Comparison of ENCODE assay signal across 4 fruit fly cellular contexts in genomic region chr2L:20878463-20878862, dm6.
TF ChIP-seq lines count a peak whose summit lies in the region.

No protein-coding gene starts in this region.

- TF ChIP-seq CTCF in whole organism, embryonic (GFP tag; optimal IDR thresholded peaks at IDR 0.05; lab: Kevin White, UChicago) = no peak

TF ChIP-seq in whole organism, adult, 20 proteins besides CTCF, POLR2A, EP300 and RAD21:
- TF ChIP-seq CG11617 (GFP tag; optimal IDR thresholded peaks at IDR 0.05; lab: Kevin White, UChicago) = no peak
- TF ChIP-seq kay (GFP tag; lab: Kevin White, UChicago; ENCODE audit: borderline replicate concordance) = peak; percentile 51

TF ChIP-seq in whole organism, embryonic, 481 proteins besides CTCF, POLR2A, EP300 and RAD21:
- TF ChIP-seq bbx (GFP tag; IDR thresholded peaks at IDR 0.05; lab: Robert Waterston, UW; ENCODE audit: partially characterized antibody) (no peak), unpg (GFP tag; optimal IDR thresholded peaks at IDR 0.05; lab: Kevin White, UChicago) (no peak), CG2199 (GFP tag; IDR thresholded peaks at IDR 0.05; lab: Robert Waterston, UW) (no peak), dm (GFP tag; optimal IDR thresholded peaks at IDR 0.05; lab: Kevin White, UChicago) (no peak), oc (tag; optimal IDR thresholded peaks at IDR 0.05; lab: Kevin White, UChicago) (no peak), CG15479 (GFP tag; optimal IDR thresholded peaks at IDR 0.05; lab: Kevin White, UChicago) (peak; percentile 44), CG14965 (GFP tag; optimal IDR thresholded peaks at IDR 0.05; lab: Kevin White, UChicago; ENCODE audit: borderline replicate concordance) (no peak), Med (GFP tag; lab: Kevin White, UChicago) (peak; percentile 32), Meics (GFP tag; optimal IDR thresholded peaks at IDR 0.05; lab: Kevin White, UChicago) (no peak), CG34376 (GFP tag; optimal IDR thresholded peaks at IDR 0.05; lab: Kevin White, UChicago) (peak; percentile 44), sens (GFP tag; lab: Kevin White, UChicago) (peak; percentile 2), z (GFP tag; IDR thresholded peaks at IDR 0.05; lab: Robert Waterston, UW) (no peak), tx (GFP tag; optimal IDR thresholded peaks at IDR 0.05; lab: Kevin White, UChicago) (no peak), da (GFP tag; optimal IDR thresholded peaks at IDR 0.05; lab: Kevin White, UChicago) (no peak), Lim3 (GFP tag; IDR thresholded peaks at IDR 0.05; lab: Robert Waterston, UW) (no peak), row (GFP tag; IDR thresholded peaks at IDR 0.05; lab: Robert Waterston, UW) (no peak), crol (GFP tag; IDR thresholded peaks at IDR 0.05; lab: Robert Waterston, UW) (no peak), Dek (tag; optimal IDR thresholded peaks at IDR 0.05; lab: Kevin White, UChicago) (no peak), Hr78 (GFP tag; optimal IDR thresholded peaks at IDR 0.05; lab: Kevin White, UChicago) (peak in 1 of 2 experiments; percentile 10), Ets65A (GFP tag; lab: Kevin White, UChicago) (peak; percentile 75), gem (tag; optimal IDR thresholded peaks at IDR 0.05; lab: Kevin White, UChicago) (peak; percentile 69), Hr51 (GFP tag; optimal IDR thresholded peaks at IDR 0.05; lab: Kevin White, UChicago) (no peak), Eip74EF (GFP tag; optimal IDR thresholded peaks at IDR 0.05; lab: Kevin White, UChicago) (peak in 1 of 2 experiments; percentile 15), tap (tag; optimal IDR thresholded peaks at IDR 0.05; lab: Kevin White, UChicago) (no peak), CG2116 (GFP tag; optimal IDR thresholded peaks at IDR 0.05; lab: Kevin White, UChicago) (no peak), ase (GFP tag; IDR thresholded peaks at IDR 0.05; lab: Robert Waterston, UW) (no peak), CG6175 (GFP tag; IDR thresholded peaks at IDR 0.05; lab: Robert Waterston, UW) (no peak), CG15011 (GFP tag; optimal IDR thresholded peaks at IDR 0.05; lab: Kevin White, UChicago) (no peak), CG11093 (GFP tag; IDR thresholded peaks at IDR 0.05; lab: Robert Waterston, UW) (no peak)

TF ChIP-seq in whole organism, prepupa, 60 proteins besides CTCF, POLR2A, EP300 and RAD21:
- TF ChIP-seq CG6163 (GFP tag; IDR thresholded peaks at IDR 0.05; lab: Robert Waterston, UW) (no peak), Eip78C (GFP tag; lab: Kevin White, UChicago) (peak; percentile 43), CG6276 (GFP tag; optimal IDR thresholded peaks at IDR 0.05; lab: Kevin White, UChicago) (no peak), Smox (GFP tag; optimal IDR thresholded peaks at IDR 0.05; lab: Kevin White, UChicago) (no peak), svp (GFP tag; lab: Kevin White, UChicago) (peak; percentile 80)

TF ChIP-seq in whole organism, pupa, 21 proteins besides CTCF, POLR2A, EP300 and RAD21:
- TF ChIP-seq Pif1A (GFP tag; optimal IDR thresholded peaks at IDR 0.05; lab: Kevin White, UChicago) (no peak), Ets98B (GFP tag; IDR thresholded peaks at IDR 0.05; lab: Robert Waterston, UW) (no peak), EcR (GFP tag; optimal IDR thresholded peaks at IDR 0.05; lab: Kevin White, UChicago) (peak; percentile 34), CG4496 (GFP tag; IDR thresholded peaks at IDR 0.05; lab: Robert Waterston, UW) (no peak)
